Worm (Caenorhabditis elegans): ENCODE measurements around the gene tmem-184.

ce11 chrX:14717782-14718181 lies 11.1 kb upstream of the tmem-184 start:
- TF ChIP-seq F57A8.1 (GFP tag; optimal IDR thresholded peaks at IDR 0.05) (no peak), tbp1 (GFP tag; optimal IDR thresholded peaks at IDR 0.05) (no peak), ekl-4 (GFP tag; IDR thresholded peaks at IDR 0.05) (no peak), cebp-1 (GFP tag; IDR thresholded peaks at IDR 0.05) (no peak), cebp-1 (tag; optimal IDR thresholded peaks at IDR 0.05) (no peak)

All from whole organism, young adult.